Fruit fly (Drosophila melanogaster): Measurements from ENCODE around the gene laza.
A peak's percentile ranks its signal among the peaks of the same experiment; 100 is the strongest.

laza gene

dm6 chr3L:22460918-22461634 is at the start of gene laza:
Gene laza (minus strand): TSS chr3L:22461131.
- peak; percentile 22 for TF ChIP-seq CG17801 (GFP tag; optimal IDR thresholded peaks at IDR 0.05; ENCODE audit: partially characterized antibody)

- TF ChIP-seq CG17801 (GFP tag; optimal IDR thresholded peaks at IDR 0.05; ENCODE audit: partially characterized antibody): no peak
These were observed 44.2 kb upstream of the laza start, which contains the start of gene CG43329 for dm6 chr3L:22505118-22505517. Gene CG43329 (minus strand): TSS chr3L:22505218.

dm6 chr3L:22504323-22504722 is 43.4 kb upstream of the laza start, which contains the start of gene CG43330:
Gene CG43330 (minus strand): TSS chr3L:22504423.
- TF ChIP-seq CG17801 (GFP tag; optimal IDR thresholded peaks at IDR 0.05; ENCODE audit: partially characterized antibody): no peak

- TF ChIP-seq CG17801 (GFP tag; optimal IDR thresholded peaks at IDR 0.05; ENCODE audit: partially characterized antibody): no peak
These were observed 42.8 kb upstream of the laza start, which contains the start of gene CG43331 for dm6 chr3L:22503730-22504129. Gene CG43331 (minus strand): TSS chr3L:22503830.

- no peak for TF ChIP-seq CG17801 (GFP tag; optimal IDR thresholded peaks at IDR 0.05; ENCODE audit: partially characterized antibody)
These were observed 40.4 kb upstream of the laza start, which contains the start of gene CG43312 for dm6 chr3L:22501300-22501699. Gene CG43312 (plus strand): TSS chr3L:22501600.

- TF ChIP-seq CG17801 (GFP tag; optimal IDR thresholded peaks at IDR 0.05; ENCODE audit: partially characterized antibody): no peak
These were observed 36.7 kb upstream of the laza start for dm6 chr3L:22497594-22497993.

- TF ChIP-seq CG17801 (GFP tag; optimal IDR thresholded peaks at IDR 0.05; ENCODE audit: partially characterized antibody): no peak
These were observed 22.5 kb upstream of the laza start for dm6 chr3L:22483452-22483851.

dm6 chr3L:22474081-22474845 is 13.3 kb upstream of the laza start, which contains the start of gene CG11425:
Gene CG11425 (plus strand): TSS chr3L:22474795.
- no peak for TF ChIP-seq CG17801 (GFP tag; optimal IDR thresholded peaks at IDR 0.05; ENCODE audit: partially characterized antibody)

dm6 chr3L:22471586-22472291 is 10.8 kb upstream of the laza start:
- TF ChIP-seq CG17801 (GFP tag; optimal IDR thresholded peaks at IDR 0.05; ENCODE audit: partially characterized antibody): peak; percentile 18

- TF ChIP-seq CG17801 (GFP tag; optimal IDR thresholded peaks at IDR 0.05; ENCODE audit: partially characterized antibody): no peak
These were observed 9.4 kb upstream of the laza start, which contains the start of gene CG11426 for dm6 chr3L:22470299-22470791. Gene CG11426 (plus strand): TSS chr3L:22470556.

- no peak for TF ChIP-seq CG17801 (GFP tag; optimal IDR thresholded peaks at IDR 0.05; ENCODE audit: partially characterized antibody)
These were observed 7.6 kb upstream of the laza start, which contains the start of gene CG11437 for dm6 chr3L:22468562-22468961. Gene CG11437 (plus strand): TSS chr3L:22468862.

dm6 chr3L:22466403-22466942 is 5.5 kb upstream of the laza start:
- TF ChIP-seq CG17801 (GFP tag; optimal IDR thresholded peaks at IDR 0.05; ENCODE audit: partially characterized antibody): no peak

- TF ChIP-seq CG17801 (GFP tag; optimal IDR thresholded peaks at IDR 0.05; ENCODE audit: partially characterized antibody): no peak
These were observed 4.8 kb upstream of the laza start, which contains the start of gene CG11438 for dm6 chr3L:22465486-22466402. Gene CG11438 (plus strand): TSS chr3L:22465619.

dm6 chr3L:22463412-22463811 is 2.5 kb upstream of the laza start:
- no peak for TF ChIP-seq CG17801 (GFP tag; optimal IDR thresholded peaks at IDR 0.05; ENCODE audit: partially characterized antibody)

Measured in ovary, adult (tissue).